Worm (Caenorhabditis elegans) whole organism, L2 larva: ENCODE measurements around the gene rpl-33.

Experiments
- C34F6.9 ChIP-seq: fragments of 150-350 bp; optimal IDR thresholded peaks from 2 replicates; lab custom pipeline; 2014; ENCODE audit warnings: missing biosample characterization, missing genetic modification characterization
- R02D3.7 ChIP-seq: fragments of 150-350 bp; optimal IDR thresholded peaks from 2 replicates; lab custom pipeline; 2014; ENCODE audit warnings: missing biosample characterization, missing genetic modification characterization
- Y55F3AM.14 ChIP-seq: fragments of 200-800 bp; sonication (Bioruptor generic); optimal IDR thresholded peaks from 2 replicates; lab custom pipeline; 2018; ENCODE audit warnings: mild to moderate bottlenecking, missing genetic modification characterization, missing compliant biosample characterization
- ZK546.5 ChIP-seq: sonication (generic microtip); optimal IDR thresholded peaks from 2 replicates; lab custom pipeline; 2017; ENCODE audit warnings: missing biosample characterization, missing genetic modification characterization
- aly-2 ChIP-seq: fragments of 150-350 bp; optimal IDR thresholded peaks from 2 replicates; lab custom pipeline; 2014; ENCODE audit warnings: missing biosample characterization, missing genetic modification characterization
- blmp-1 ChIP-seq: sonication (generic microtip); optimal IDR thresholded peaks from 2 replicates; lab custom pipeline; 2017; ENCODE audit warnings: missing genetic modification characterization, mild to moderate bottlenecking, missing compliant biosample characterization, antibody characterized with exemption, moderate library complexity; ENCODE audit not compliant: insufficient read depth
- ceh-82 ChIP-seq: fragments of 150-350 bp; optimal IDR thresholded peaks from 2 replicates; lab custom pipeline; 2014; ENCODE audit warnings: missing biosample characterization, missing genetic modification characterization
- crh-2 ChIP-seq: sonication (generic microtip); optimal IDR thresholded peaks from 2 replicates; lab custom pipeline; 2017; ENCODE audit warnings: missing biosample characterization, missing genetic modification characterization
- dmd-4 ChIP-seq: sonication (generic microtip); optimal IDR thresholded peaks from 2 replicates; lab custom pipeline; 2017; ENCODE audit warnings: missing biosample characterization, missing genetic modification characterization
- egl-27 ChIP-seq: sonication (generic microtip); optimal IDR thresholded peaks from 3 replicates; lab custom pipeline; 2017; ENCODE audit warnings: missing biosample characterization, missing genetic modification reagents, missing genetic modification characterization
- elt-1 ChIP-seq: fragments of 150-350 bp; optimal IDR thresholded peaks from 2 replicates; lab custom pipeline; 2014; ENCODE audit warnings: missing biosample characterization, missing genetic modification characterization
- gmeb-1 ChIP-seq: fragments of 150-350 bp; optimal IDR thresholded peaks from 2 replicates; lab custom pipeline; 2014; ENCODE audit warnings: missing biosample characterization, missing genetic modification characterization
- lin-11 ChIP-seq: fragments of 150-350 bp; sonication (generic microtip); optimal IDR thresholded peaks from 2 replicates; lab custom pipeline; 2014; ENCODE audit warnings: missing biosample characterization, missing genetic modification characterization, inconsistent platforms, mixed read lengths
- lin-13 ChIP-seq: fragments of 150-350 bp; optimal IDR thresholded peaks from 2 replicates; lab custom pipeline; 2014; ENCODE audit warnings: missing biosample characterization, missing genetic modification reagents, missing genetic modification characterization
- lsy-2 ChIP-seq, 2 experiments: fragments of 150-350 bp in 1 of 2; sonication (generic microtip) in 1 of 2; optimal IDR thresholded peaks; 2 replicates each; lab custom pipeline; 2014 to 2017; ENCODE audit warnings: missing biosample characterization in 2 of 2, missing genetic modification characterization in 2 of 2
- mab-5 ChIP-seq: fragments of 150-350 bp; optimal IDR thresholded peaks from 2 replicates; lab custom pipeline; 2014; ENCODE audit warnings: missing biosample characterization, missing genetic modification characterization
- mbf-1 ChIP-seq: sonication (generic microtip); optimal IDR thresholded peaks from 2 replicates; lab custom pipeline; 2017; ENCODE audit warnings: missing biosample characterization, missing genetic modification characterization
- nhr-11 ChIP-seq: fragments of 150-350 bp; optimal IDR thresholded peaks from 2 replicates; lab custom pipeline; 2014; ENCODE audit warnings: missing biosample characterization, missing genetic modification characterization
- nhr-129 ChIP-seq: fragments of 150-350 bp; optimal IDR thresholded peaks from 2 replicates; lab custom pipeline; 2014; ENCODE audit warnings: missing biosample characterization, missing genetic modification characterization
- nhr-23 ChIP-seq: fragments of 150-350 bp; optimal IDR thresholded peaks from 2 replicates; lab custom pipeline; 2014; ENCODE audit warnings: missing biosample characterization, missing genetic modification reagents, missing genetic modification characterization
- nhr-237 ChIP-seq: fragments of 150-350 bp; optimal IDR thresholded peaks from 2 replicates; lab custom pipeline; 2014; ENCODE audit warnings: missing biosample characterization, missing genetic modification characterization
- peb-1 ChIP-seq: fragments of 150-350 bp; optimal IDR thresholded peaks from 2 replicates; lab custom pipeline; 2014; ENCODE audit warnings: missing biosample characterization, missing genetic modification characterization
- skn-1 ChIP-seq: sonication (generic microtip); optimal IDR thresholded peaks from 2 replicates; lab custom pipeline; 2017; ENCODE audit warnings: missing biosample characterization, missing genetic modification characterization
- sma-3 ChIP-seq: sonication (generic microtip); optimal IDR thresholded peaks from 2 replicates; lab custom pipeline; 2016; ENCODE audit warnings: missing genetic modification reagents, missing genetic modification characterization, missing compliant biosample characterization
- sma-9 ChIP-seq, 2 experiments: fragments of 150-350 bp in 1 of 2; sonication (generic microtip) in 1 of 2; optimal IDR thresholded peaks; 2 replicates each; lab custom pipeline; 2014 to 2016; ENCODE audit warnings: missing genetic modification characterization in 2 of 2, mild to moderate bottlenecking in 1 of 2, missing biosample characterization in 1 of 2, missing compliant biosample characterization in 1 of 2, missing genetic modification reagents in 1 of 2, moderate library complexity in 1 of 2
- snpc-4 ChIP-seq: fragments of 150-350 bp; optimal IDR thresholded peaks from 2 replicates; lab custom pipeline; 2014; ENCODE audit warnings: missing biosample characterization, missing genetic modification characterization
- unc-39 ChIP-seq: fragments of 150-350 bp; optimal IDR thresholded peaks from 2 replicates; lab custom pipeline; 2014; ENCODE audit warnings: missing biosample characterization, missing genetic modification characterization
- unc-55 ChIP-seq: fragments of 150-350 bp; sonication (generic microtip); optimal IDR thresholded peaks from 3 replicates; lab custom pipeline; 2014; ENCODE audit warnings: missing biosample characterization, missing genetic modification reagents, missing genetic modification characterization
- unc-62 ChIP-seq: fragments of 150-350 bp; optimal IDR thresholded peaks from 2 replicates; lab custom pipeline; 2014; ENCODE audit warnings: missing biosample characterization, missing genetic modification reagents, missing genetic modification characterization
- zag-1 ChIP-seq: fragments of 150-350 bp; optimal IDR thresholded peaks from 2 replicates; lab custom pipeline; 2014; ENCODE audit warnings: missing biosample characterization, missing genetic modification characterization
- ztf-1 ChIP-seq: fragments of 200-800 bp; sonication (Bioruptor generic); conservative IDR thresholded peaks from 2 replicates; pipeline ENCODE4 v1.3.6; 2022; ENCODE audit warnings: missing genetic modification characterization, missing compliant biosample characterization
- ztf-11 ChIP-seq: sonication (generic microtip); optimal IDR thresholded peaks from 2 replicates; lab custom pipeline; 2017; ENCODE audit warnings: missing biosample characterization, missing genetic modification characterization
- ztf-4 ChIP-seq: fragments of 150-350 bp; optimal IDR thresholded peaks from 2 replicates; lab custom pipeline; 2014; ENCODE audit warnings: missing biosample characterization, missing genetic modification characterization

The rpl-33 gene

ce11 chrII:7100838-7101237 lies 4.5 kb upstream of the rpl-33 start, which contains the start of gene mmaa-1:
TSS of gene mmaa-1 (minus strand) at chrII:7101165.
- TF ChIP-seq skn-1 (tag; lab: Kevin White, UChicago) (no peak), nhr-11 (no peak), R02D3.7 (tag; lab: Kevin White, UChicago) (no peak), lsy-2 (tag; optimal IDR thresholded peaks at IDR 0.05; lab: Kevin White, UChicago) (no peak), sma-9 (GFP tag; optimal IDR thresholded peaks at IDR 0.05; lab: Kevin White, UChicago) (peak; percentile 0), sma-9 (tag; optimal IDR thresholded peaks at IDR 0.05; lab: Kevin White, UChicago) (no peak)

- TF ChIP-seq gmeb-1 (tag; lab: Kevin White, UChicago): no peak
- TF ChIP-seq nhr-129 (tag; lab: Kevin White, UChicago): peak; percentile 30
- peak in 1 of 2 experiments; percentile 18 for TF ChIP-seq lsy-2 (tag; optimal IDR thresholded peaks at IDR 0.05; lab: Kevin White, UChicago)
- TF ChIP-seq elt-1 (tag; lab: Kevin White, UChicago): no peak
- no peak for TF ChIP-seq lin-13
- TF ChIP-seq aly-2 (tag; lab: Kevin White, UChicago): no peak
- no peak for TF ChIP-seq lin-11 (tag; lab: Kevin White, UChicago)
Measured at ce11 chrII:7102288-7102687, 3.1 kb upstream of the rpl-33 start.

ce11 chrII:7103111-7103510 lies 2.3 kb upstream of the rpl-33 start:
- TF ChIP-seq sma-3 (GFP tag; lab: Kevin White, UChicago): no peak
- no peak for TF ChIP-seq snpc-4 (tag; lab: Kevin White, UChicago)
- no peak for TF ChIP-seq ZK546.5 (tag; lab: Kevin White, UChicago)
- no peak for TF ChIP-seq C34F6.9 (tag; lab: Kevin White, UChicago)
- TF ChIP-seq zag-1 (tag; lab: Kevin White, UChicago): no peak
- TF ChIP-seq ztf-1 (GFP tag; lab: Robert Waterston, UW): no peak
- TF ChIP-seq mbf-1 (tag; lab: Kevin White, UChicago): no peak
- no peak for TF ChIP-seq egl-27
- no peak for TF ChIP-seq unc-62
- no peak for TF ChIP-seq blmp-1 (tag; lab: Kevin White, UChicago)
- TF ChIP-seq nhr-237: no peak
- TF ChIP-seq elt-1 (tag; lab: Kevin White, UChicago): no peak
- TF ChIP-seq Y55F3AM.14 (GFP tag; lab: Kevin White, UChicago): no peak
- TF ChIP-seq crh-2: no peak
- TF ChIP-seq, all 48 proteins: peak for 0

- TF ChIP-seq crh-2 (no peak), egl-27 (no peak), sma-9 (GFP tag; optimal IDR thresholded peaks at IDR 0.05; lab: Kevin White, UChicago) (no peak), sma-9 (tag; optimal IDR thresholded peaks at IDR 0.05; lab: Kevin White, UChicago) (no peak), ceh-82 (no peak), nhr-237 (no peak), lin-11 (tag; lab: Kevin White, UChicago) (no peak), aly-2 (tag; lab: Kevin White, UChicago) (no peak), elt-1 (tag; lab: Kevin White, UChicago) (no peak)
Measured at ce11 chrII:7106313-7106712, 950 bp downstream of the rpl-33 start.

- TF ChIP-seq C34F6.9 (tag; lab: Kevin White, UChicago) (no peak), mab-5 (tag; lab: Kevin White, UChicago) (no peak), ceh-82 (no peak), ztf-11 (tag; lab: Kevin White, UChicago) (no peak), unc-55 (GFP tag; lab: Kevin White, UChicago) (no peak), unc-39 (no peak), ztf-4 (no peak), sma-9 (GFP tag; optimal IDR thresholded peaks at IDR 0.05; lab: Kevin White, UChicago) (no peak), sma-9 (tag; optimal IDR thresholded peaks at IDR 0.05; lab: Kevin White, UChicago) (no peak), blmp-1 (tag; lab: Kevin White, UChicago) (no peak), R02D3.7 (tag; lab: Kevin White, UChicago) (no peak), nhr-23 (tag; lab: Kevin White, UChicago) (no peak), peb-1 (no peak), dmd-4 (tag; lab: Kevin White, UChicago) (no peak)
Measured at ce11 chrII:7109956-7110355, 4.6 kb downstream of the rpl-33 start, which contains the start of gene F10E7.9. TSS of gene F10E7.9 (minus strand) at chrII:7110056.
